Worm (Caenorhabditis elegans) whole organism, midembryonic: Measurements from ENCODE around the gene got-2.2.

Source experiments
- T22C8.4 ChIP-seq: fragments of 200-800 bp; sonication (Bioruptor generic); IDR thresholded peaks from 2 replicates; pipeline ENCODE4 v1.3.6; 2022; ENCODE audit warnings: missing genetic modification characterization, missing compliant biosample characterization
- cog-1 ChIP-seq: sonication (generic microtip); optimal IDR thresholded peaks from 2 replicates; lab custom pipeline; 2016; ENCODE audit warnings: missing genetic modification characterization, missing compliant biosample characterization
- flt-1 ChIP-seq: fragments of 200-800 bp; sonication (Bioruptor generic); IDR thresholded peaks from 2 replicates; pipeline ENCODE4 v1.3.6; 2022; ENCODE audit warnings: missing genetic modification characterization, missing compliant biosample characterization
- med-1 ChIP-seq: sonication (generic microtip); optimal IDR thresholded peaks from 2 replicates; lab custom pipeline; 2017; ENCODE audit warnings: missing genetic modification characterization, mild to moderate bottlenecking, missing compliant biosample characterization, antibody characterized with exemption, missing genetic modification reagents; ENCODE audit not compliant: insufficient read depth
- ref-1 ChIP-seq: fragments of 200-800 bp; sonication (Bioruptor generic); conservative IDR thresholded peaks from 2 replicates; pipeline ENCODE4 v1.3.6; 2022; ENCODE audit warnings: missing genetic modification reagents, missing genetic modification characterization, missing compliant biosample characterization
- ztf-23 ChIP-seq: fragments of 200-800 bp; sonication (Bioruptor generic); IDR thresholded peaks from 2 replicates; pipeline ENCODE4 v1.3.6; 2022; ENCODE audit warnings: missing genetic modification reagents, missing genetic modification characterization, missing compliant biosample characterization
- ztf-29 ChIP-seq: fragments of 200-800 bp; sonication (Bioruptor generic); IDR thresholded peaks from 2 replicates; pipeline ENCODE4 v1.3.6; 2022; ENCODE audit warnings: missing genetic modification reagents, missing genetic modification characterization, missing compliant biosample characterization

- TF ChIP-seq med-1: no peak
- TF ChIP-seq flt-1 (GFP tag; lab: Robert Waterston, UW): no peak
- TF ChIP-seq ztf-29 (GFP tag; lab: Robert Waterston, UW): no peak
- TF ChIP-seq ztf-23 (GFP tag; lab: Robert Waterston, UW): no peak
- TF ChIP-seq ref-1: no peak
- TF ChIP-seq T22C8.4 (GFP tag; lab: Robert Waterston, UW): no peak
- no peak for TF ChIP-seq cog-1 (tag; lab: Kevin White, UChicago)
Measured at ce11 chrX:6208463-6208862, 32.3 kb upstream of the got-2.2 start, which contains the start of gene C14F11.7.
